Fruit fly (Drosophila melanogaster): ENCODE data around the gene CG33679.

Gene CG33679

DNA sequence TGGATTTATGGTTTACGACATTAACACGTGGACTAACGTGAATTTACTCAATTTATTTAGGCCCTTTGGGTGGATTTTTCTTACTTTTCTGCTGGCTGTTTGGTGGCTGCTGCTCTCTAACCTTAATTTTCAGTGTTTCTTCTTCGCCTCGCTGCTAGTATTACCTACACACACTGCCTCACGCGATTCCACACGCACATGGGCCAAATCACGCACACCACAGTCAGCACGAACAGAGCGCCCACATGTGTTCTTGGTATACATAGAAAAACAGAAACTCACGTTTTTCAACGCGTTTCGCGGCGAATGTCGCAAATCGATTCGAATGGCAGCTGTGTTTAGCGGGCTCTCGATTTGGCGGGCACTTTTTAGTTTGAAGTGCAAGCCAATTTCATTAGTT, 9.7 kb downstream of the CG33679 start (continued):
- TF ChIP-seq Hr39 (GFP tag; optimal IDR thresholded peaks at IDR 0.05) (no peak), Eip93F (GFP tag; optimal IDR thresholded peaks at IDR 0.05) (no peak), vri (GFP tag; optimal IDR thresholded peaks at IDR 0.05) (peak; percentile 64), Smox (GFP tag; optimal IDR thresholded peaks at IDR 0.05) (no peak), CG6792 (GFP tag; optimal IDR thresholded peaks at IDR 0.05) (no peak)

DNA sequence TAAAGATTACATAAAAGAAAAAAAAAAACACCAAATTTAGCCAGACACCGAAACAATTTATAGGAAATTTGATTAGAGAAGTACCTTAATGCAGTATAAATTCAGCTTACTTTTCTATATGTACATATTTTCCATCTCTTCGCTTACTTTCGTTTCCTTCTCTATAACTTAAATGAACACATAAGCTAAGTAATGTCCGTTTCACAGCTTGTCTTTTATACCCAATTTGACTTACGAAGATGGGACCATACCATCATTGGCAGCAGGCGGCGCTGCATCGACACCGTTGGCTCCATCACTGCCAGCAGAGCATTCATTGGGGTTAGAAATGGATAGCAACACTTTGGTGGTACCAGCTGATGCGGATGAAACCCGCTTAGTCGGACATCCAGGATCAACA, 12.1 kb downstream of the CG33679 start, which contains the start of gene vig:
TSS of gene vig (minus strand) at position 101 of the 400 bp plus-strand sequence.
- TF ChIP-seq esn (GFP tag; optimal IDR thresholded peaks at IDR 0.05), result no peak

DNA sequence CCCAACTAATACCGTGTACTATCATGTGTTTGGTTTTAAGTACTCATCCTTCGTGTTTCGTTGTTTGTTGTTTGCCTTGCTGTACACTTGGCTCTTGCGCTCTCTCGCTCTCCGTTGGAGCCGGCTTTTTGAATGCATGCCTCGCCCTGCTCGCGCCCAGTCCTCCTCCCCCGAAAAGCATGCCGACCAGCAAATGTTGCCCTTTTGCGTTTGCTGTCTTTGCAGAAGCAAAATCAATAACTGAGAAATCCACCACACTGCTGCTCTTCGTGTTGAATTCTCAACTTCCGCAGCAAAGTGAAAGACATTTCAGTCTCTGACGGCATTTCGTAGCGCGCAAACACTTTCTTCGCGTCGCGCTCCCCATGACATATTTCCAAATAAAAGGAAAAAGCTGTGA, 16.4 kb downstream of the CG33679 start, which contains the start of gene wwk:
TSS of gene wwk (plus strand) at position 312 of the 400 bp plus-strand sequence.
- TF ChIP-seq svp (GFP tag) (peak; percentile 18), acj6 (GFP tag; optimal IDR thresholded peaks at IDR 0.05) (no peak), CG3919 (GFP tag; optimal IDR thresholded peaks at IDR 0.05) (no peak)

DNA sequence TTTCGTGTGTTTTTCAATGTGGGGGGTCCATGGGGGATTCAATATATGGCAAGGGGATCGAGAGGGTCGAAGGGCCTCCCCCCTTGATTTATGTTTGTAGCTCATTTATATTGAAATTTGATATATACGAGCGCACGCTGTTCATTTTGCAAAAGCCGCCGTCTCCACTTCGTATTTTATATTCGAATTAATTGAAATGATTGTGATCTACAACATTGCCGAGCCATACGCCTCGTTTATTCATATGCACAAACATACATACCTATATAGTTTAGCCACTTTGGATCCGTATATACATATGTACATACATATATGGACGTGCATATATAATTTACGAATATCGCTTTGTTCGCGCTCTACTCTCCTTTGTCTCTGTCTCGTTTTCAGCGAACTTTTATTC, 48.0 kb downstream of the CG33679 start:
- peak; percentile 52 for TF ChIP-seq svp (GFP tag)
- no peak for TF ChIP-seq dsx (GFP tag; optimal IDR thresholded peaks at IDR 0.05; ENCODE audit: poor library complexity, severe bottlenecking)

DNA sequence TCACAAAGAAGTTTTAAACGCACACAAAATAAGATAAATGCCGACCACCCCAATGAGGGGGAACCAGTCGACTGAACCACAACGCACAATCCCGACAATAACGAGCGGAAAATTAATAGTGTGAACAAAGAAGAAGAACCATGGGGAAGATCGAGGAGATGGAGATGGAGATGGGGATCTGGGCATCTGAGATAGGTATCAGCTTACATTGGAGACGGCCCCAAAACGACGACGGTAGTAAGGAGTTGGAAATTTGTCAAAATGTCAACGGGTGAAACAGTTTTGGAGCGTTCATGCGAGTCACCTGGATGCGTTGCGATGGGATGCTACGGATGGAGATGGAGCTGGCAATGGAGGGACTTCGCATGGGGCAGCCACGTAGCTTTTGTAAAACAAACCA, 49.1 kb downstream of the CG33679 start:
- TF ChIP-seq Smox (GFP tag; optimal IDR thresholded peaks at IDR 0.05) (no peak), CG15336 (GFP tag; IDR thresholded peaks at IDR 0.05) (no peak), CG6854 (GFP tag; optimal IDR thresholded peaks at IDR 0.05) (no peak), topi (GFP tag; optimal IDR thresholded peaks at IDR 0.05) (no peak), Gug (GFP tag; IDR thresholded peaks at IDR 0.05) (no peak), net (GFP tag; optimal IDR thresholded peaks at IDR 0.05) (no peak), Blimp-1 (GFP tag; optimal IDR thresholded peaks at IDR 0.05) (no peak), CG11294 (GFP tag; IDR thresholded peaks at IDR 0.05) (no peak), CG7368 (GFP tag; optimal IDR thresholded peaks at IDR 0.05) (no peak), Ets96B (tag; optimal IDR thresholded peaks at IDR 0.05) (no peak), pdm3 (GFP tag; optimal IDR thresholded peaks at IDR 0.05) (no peak), Met (GFP tag; optimal IDR thresholded peaks at IDR 0.05) (no peak), fd59A (GFP tag; optimal IDR thresholded peaks at IDR 0.05) (no peak), CG10631 (GFP tag; optimal IDR thresholded peaks at IDR 0.05) (no peak), CG8119 (GFP tag; IDR thresholded peaks at IDR 0.05) (no peak), CG32006 (GFP tag; optimal IDR thresholded peaks at IDR 0.05) (no peak)
